Worm (Caenorhabditis elegans) whole organism, early embryonic: Measurements from ENCODE around the gene hrg-1.

Source experiments
- B0310.2 ChIP-seq: sonication (generic microtip); optimal IDR thresholded peaks from 2 replicates; lab custom pipeline; 2016; ENCODE audit warnings: mild to moderate bottlenecking, missing genetic modification characterization, missing compliant biosample characterization
- ama-1 ChIP-seq: fragments of 150-350 bp; optimal IDR thresholded peaks from 2 replicates; lab custom pipeline; 2014
- ceh-36 ChIP-seq: sonication (generic microtip); optimal IDR thresholded peaks from 2 replicates; lab custom pipeline; 2016; ENCODE audit warnings: missing genetic modification characterization, inconsistent platforms, missing compliant biosample characterization
- flt-1 ChIP-seq: fragments of 200-800 bp; sonication (Bioruptor generic); IDR thresholded peaks from 2 replicates; pipeline ENCODE4 v1.3.6; 2022; ENCODE audit warnings: missing genetic modification characterization, missing compliant biosample characterization
- hmbx-1 ChIP-seq: sonication (generic microtip); optimal IDR thresholded peaks from 2 replicates; lab custom pipeline; 2016; ENCODE audit warnings: mild to moderate bottlenecking, missing genetic modification characterization, missing compliant biosample characterization
- pes-1 ChIP-seq: fragments of 200-800 bp; sonication (Bioruptor generic); IDR thresholded peaks from 2 replicates; pipeline ENCODE4 v1.3.6; 2022; ENCODE audit warnings: missing genetic modification reagents, missing genetic modification characterization, missing compliant biosample characterization
- tbx-37 ChIP-seq: fragments of 200-800 bp; sonication (Bioruptor generic); conservative IDR thresholded peaks from 2 replicates; pipeline ENCODE4 v1.3.6; 2022; ENCODE audit warnings: missing genetic modification reagents, missing genetic modification characterization, missing compliant biosample characterization
- tra-4 ChIP-seq: sonication (generic microtip); optimal IDR thresholded peaks from 2 replicates; lab custom pipeline; 2017; ENCODE audit warnings: missing genetic modification characterization, missing compliant biosample characterization

DNA sequence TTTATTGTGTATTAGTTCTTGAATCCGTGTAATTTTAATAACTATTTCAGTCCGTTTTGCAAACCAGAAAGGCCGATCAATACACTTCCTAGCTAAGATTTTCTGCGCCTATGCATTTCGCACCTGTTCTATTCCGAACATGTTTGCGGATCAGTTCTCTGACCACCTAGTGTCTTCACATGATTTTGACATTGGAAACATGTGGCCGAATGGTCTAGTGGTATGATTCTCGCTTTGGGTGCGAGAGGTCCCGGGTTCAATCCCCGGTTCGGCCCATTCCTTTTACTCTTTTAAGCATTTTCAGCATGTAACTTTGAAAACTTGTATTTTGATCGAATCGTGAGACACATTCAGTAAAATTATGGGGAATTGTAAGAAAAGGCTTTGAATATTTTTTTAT is 46.7 kb downstream of the hrg-1 start:
- TF ChIP-seq tra-4 (no peak), tbx-37 (GFP tag; lab: Robert Waterston, UW) (peak; percentile 84), pes-1 (GFP tag; lab: Robert Waterston, UW) (peak; percentile 87), ama-1 (no peak), hmbx-1 (tag; lab: Kevin White, UChicago) (no peak), flt-1 (GFP tag; lab: Robert Waterston, UW) (peak; percentile 81), B0310.2 (tag; lab: Kevin White, UChicago) (no peak), ceh-36 (tag; lab: Kevin White, UChicago) (peak; percentile 56)
